Worm (Caenorhabditis elegans) whole organism, midembryonic: Measurements from ENCODE around the gene fbxb-107.

Source experiments
- T22C8.4 ChIP-seq: fragments of 200-800 bp; sonication (Bioruptor generic); IDR thresholded peaks from 2 replicates; pipeline ENCODE4 v1.3.6; 2022; ENCODE audit warnings: missing genetic modification characterization, missing compliant biosample characterization
- flt-1 ChIP-seq: fragments of 200-800 bp; sonication (Bioruptor generic); IDR thresholded peaks from 2 replicates; pipeline ENCODE4 v1.3.6; 2022; ENCODE audit warnings: missing genetic modification characterization, missing compliant biosample characterization
- klf-2 ChIP-seq: fragments of 200-800 bp; sonication (Bioruptor generic); conservative IDR thresholded peaks from 2 replicates; pipeline ENCODE4 v1.3.6; 2022; ENCODE audit warnings: missing genetic modification reagents, missing genetic modification characterization, missing compliant biosample characterization
- ztf-29 ChIP-seq: fragments of 200-800 bp; sonication (Bioruptor generic); IDR thresholded peaks from 2 replicates; pipeline ENCODE4 v1.3.6; 2022; ENCODE audit warnings: missing genetic modification reagents, missing genetic modification characterization, missing compliant biosample characterization

DNA sequence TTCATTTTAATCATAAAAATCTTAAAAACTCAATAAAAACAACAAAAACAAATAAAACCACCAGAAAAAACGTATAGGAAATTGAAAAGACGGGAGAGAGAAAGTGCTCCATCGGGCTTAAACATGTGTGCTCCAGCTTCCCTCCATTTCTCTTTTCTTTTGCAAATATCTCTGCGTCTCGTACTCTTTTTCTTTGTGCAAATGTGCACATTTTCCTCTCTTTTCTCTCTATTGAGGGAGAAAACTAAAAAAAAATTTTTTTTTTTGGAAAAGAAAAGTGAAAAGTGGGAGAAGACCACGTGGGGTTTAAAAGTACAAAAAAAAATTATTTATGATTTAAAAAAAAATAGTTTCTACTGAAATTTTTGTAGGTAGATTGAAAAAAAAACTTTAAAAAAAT is 45.7 kb downstream of the fbxb-107 start:
- TF ChIP-seq klf-2 (GFP tag; lab: Robert Waterston, UW) (no peak), ztf-29 (GFP tag; lab: Robert Waterston, UW) (no peak), flt-1 (GFP tag; lab: Robert Waterston, UW) (no peak), T22C8.4 (no peak)
